Fruit fly (Drosophila melanogaster) whole organism, embryonic: Measurements from ENCODE around the gene CG14731.

Source experiments
- CG10267 ChIP-seq: fragments of 200-800 bp; sonication (Bioruptor generic); optimal IDR thresholded peaks from 2 replicates; lab custom pipeline; 2018; ENCODE audit warnings: missing biosample characterization, mild to moderate bottlenecking, missing genetic modification characterization, moderate library complexity
- CG10543 ChIP-seq: fragments of 200-800 bp; sonication (Bioruptor generic); optimal IDR thresholded peaks from 3 replicates; lab custom pipeline; 2017; ENCODE audit warnings: missing biosample characterization, mild to moderate bottlenecking, missing genetic modification characterization, moderate library complexity
- CG11093 ChIP-seq: fragments of 200-800 bp; sonication (Bioruptor generic); IDR thresholded peaks from 3 replicates; pipeline ENCODE4 v1.3.6; 2022; ENCODE audit warnings: missing biosample characterization, missing genetic modification characterization
- CG12744 ChIP-seq: fragments of 200-800 bp; sonication (Bioruptor generic); optimal IDR thresholded peaks from 2 replicates; lab custom pipeline; 2016; ENCODE audit warnings: missing biosample characterization, missing genetic modification characterization
- CG13424 ChIP-seq: fragments of 200-800 bp; sonication (Bioruptor generic); optimal IDR thresholded peaks from 2 replicates; lab custom pipeline; 2019; ENCODE audit warnings: missing biosample characterization, mild to moderate bottlenecking, missing genetic modification characterization, moderate library complexity
- CG15011 ChIP-seq: fragments of 200-800 bp; sonication (Bioruptor generic); optimal IDR thresholded peaks from 3 replicates; lab custom pipeline; 2018; ENCODE audit warnings: missing biosample characterization, mild to moderate bottlenecking, missing genetic modification characterization
- CG17912 ChIP-seq: fragments of 200-800 bp; sonication (Bioruptor generic); optimal IDR thresholded peaks from 2 replicates; lab custom pipeline; 2018; ENCODE audit warnings: missing biosample characterization, mild to moderate bottlenecking, missing genetic modification characterization
- CG30403 ChIP-seq: fragments of 200-800 bp; sonication (Bioruptor generic); optimal IDR thresholded peaks from 3 replicates; lab custom pipeline; 2016; ENCODE audit warnings: missing biosample characterization, missing genetic modification characterization
- CG31365 ChIP-seq: fragments of 200-800 bp; sonication (Bioruptor generic); optimal IDR thresholded peaks from 2 replicates; lab custom pipeline; 2018; ENCODE audit warnings: missing biosample characterization, mild to moderate bottlenecking, missing genetic modification characterization
- CG31388 ChIP-seq: fragments of 200-800 bp; sonication (Bioruptor generic); optimal IDR thresholded peaks from 2 replicates; lab custom pipeline; 2016; ENCODE audit warnings: missing biosample characterization, missing genetic modification characterization
- CG31441 ChIP-seq: fragments of 200-800 bp; sonication (Bioruptor generic); IDR thresholded peaks from 2 replicates; pipeline ENCODE4 v1.3.6; 2022; ENCODE audit warnings: missing biosample characterization, missing genetic modification characterization
- CG32532 ChIP-seq: fragments of 200-800 bp; sonication (Bioruptor generic); IDR thresholded peaks from 2 replicates; pipeline ENCODE4 v1.3.6; 2022; ENCODE audit warnings: missing biosample characterization, missing genetic modification characterization
- CG34224 ChIP-seq: fragments of 200-800 bp; sonication (Bioruptor generic); IDR thresholded peaks from 3 replicates; pipeline ENCODE4 v1.3.6; 2022; ENCODE audit warnings: missing biosample characterization, missing genetic modification characterization; ENCODE audit not compliant: partially characterized antibody
- CG4328 ChIP-seq: fragments of 200-800 bp; sonication (Bioruptor generic); optimal IDR thresholded peaks from 3 replicates; lab custom pipeline; 2017; ENCODE audit warnings: missing biosample characterization, missing genetic modification reagents, missing genetic modification characterization
- CG4854 ChIP-seq: fragments of 200-800 bp; sonication (Bioruptor generic); optimal IDR thresholded peaks from 2 replicates; lab custom pipeline; 2016; ENCODE audit warnings: missing biosample characterization, missing genetic modification characterization, inconsistent platforms
- CG6254 ChIP-seq: fragments of 200-800 bp; sonication (Bioruptor generic); optimal IDR thresholded peaks from 3 replicates; lab custom pipeline; 2017; ENCODE audit warnings: mild to moderate bottlenecking, missing biosample characterization, missing genetic modification reagents, missing genetic modification characterization
- CG7556 ChIP-seq: fragments of 200-800 bp; sonication (Bioruptor generic); optimal IDR thresholded peaks from 2 replicates; lab custom pipeline; 2017; ENCODE audit warnings: missing biosample characterization, mild to moderate bottlenecking, missing genetic modification characterization
- CG7963 ChIP-seq: fragments of 200-800 bp; sonication (Bioruptor generic); IDR thresholded peaks from 3 replicates; pipeline ENCODE4 v1.3.6; 2022; ENCODE audit warnings: missing biosample characterization, missing genetic modification characterization; ENCODE audit not compliant: partially characterized antibody
- CG8765 ChIP-seq: fragments of 200-800 bp; sonication (Bioruptor generic); IDR thresholded peaks from 2 replicates; pipeline ENCODE4 v1.3.6; 2022; ENCODE audit warnings: missing biosample characterization, missing genetic modification characterization
- CG9727 ChIP-seq: fragments of 200-800 bp; sonication (Bioruptor generic); optimal IDR thresholded peaks from 3 replicates; lab custom pipeline; 2017; ENCODE audit warnings: missing biosample characterization, mild to moderate bottlenecking, missing genetic modification characterization
- Camta ChIP-seq: fragments of 200-800 bp; sonication (Bioruptor generic); optimal IDR thresholded peaks from 2 replicates; lab custom pipeline; 2016; ENCODE audit warnings: missing biosample characterization, missing genetic modification characterization
- D19A ChIP-seq: fragments of 200-800 bp; optimal IDR thresholded peaks from 3 replicates; lab custom pipeline; 2019; ENCODE audit warnings: missing biosample characterization, mild to moderate bottlenecking, missing genetic modification characterization, moderate library complexity
- Ets97D ChIP-seq: fragments of 200-800 bp; sonication (Bioruptor generic); optimal IDR thresholded peaks from 3 replicates; lab custom pipeline; 2016; ENCODE audit warnings: missing biosample characterization, missing genetic modification characterization
- HLHmδ ChIP-seq: fragments of 200-800 bp; sonication (Bioruptor generic); optimal IDR thresholded peaks from 2 replicates; lab custom pipeline; 2018; ENCODE audit warnings: missing biosample characterization, mild to moderate bottlenecking, missing genetic modification characterization, moderate library complexity
- Hand ChIP-seq: fragments of 200-800 bp; sonication (Bioruptor generic); optimal IDR thresholded peaks from 2 replicates; lab custom pipeline; 2017; ENCODE audit warnings: mild to moderate bottlenecking, missing biosample characterization, missing genetic modification reagents, missing genetic modification characterization
- Hr3 ChIP-seq: fragments of 200-800 bp; sonication (Bioruptor generic); optimal IDR thresholded peaks from 3 replicates; lab custom pipeline; 2016; ENCODE audit warnings: missing biosample characterization, missing genetic modification characterization
- Hr51 ChIP-seq, 2 experiments: fragments of 200-800 bp; sonication (Bioruptor generic); optimal IDR thresholded peaks; 2 replicates in 1 of 2; 3 replicates in 1 of 2; lab custom pipeline; 2016 to 2018; ENCODE audit warnings: missing biosample characterization in 2 of 2, missing genetic modification characterization in 2 of 2, mild to moderate bottlenecking in 1 of 2, moderate library complexity in 1 of 2
- Mes4 ChIP-seq: fragments of 200-800 bp; sonication (Bioruptor generic); optimal IDR thresholded peaks from 2 replicates; lab custom pipeline; 2016; ENCODE audit warnings: missing biosample characterization, missing genetic modification characterization
- Tbp ChIP-seq: fragments of >200 bp; optimal IDR thresholded peaks from 2 replicates; lab custom pipeline; 2018; ENCODE audit warnings: missing biosample characterization, missing genetic modification characterization
- az2 ChIP-seq: fragments of 200-800 bp; sonication (Bioruptor generic); optimal IDR thresholded peaks from 3 replicates; lab custom pipeline; 2016; ENCODE audit warnings: missing biosample characterization, missing genetic modification characterization
- bigmax ChIP-seq: fragments of 200-800 bp; sonication (Bioruptor generic); optimal IDR thresholded peaks from 2 replicates; lab custom pipeline; 2018; ENCODE audit warnings: missing biosample characterization, mild to moderate bottlenecking, missing genetic modification characterization
- cas ChIP-seq: fragments of 200-800 bp; sonication (Bioruptor generic); IDR thresholded peaks from 2 replicates; pipeline ENCODE4 v1.3.6; 2022; ENCODE audit warnings: missing biosample characterization, missing genetic modification characterization
- dpn ChIP-seq, 2 experiments: fragments of 200-800 bp; sonication (Bioruptor generic); optimal IDR thresholded peaks; 3 replicates each; lab custom pipeline; 2016; ENCODE audit warnings: missing biosample characterization in 2 of 2, missing genetic modification characterization in 2 of 2
- eyg ChIP-seq: fragments of 200-800 bp; sonication (Bioruptor generic); optimal IDR thresholded peaks from 3 replicates; lab custom pipeline; 2016; ENCODE audit warnings: missing biosample characterization, missing genetic modification characterization
- gcm2 ChIP-seq: fragments of 200-800 bp; sonication (Bioruptor generic); optimal IDR thresholded peaks from 2 replicates; lab custom pipeline; 2016; ENCODE audit warnings: missing biosample characterization, missing genetic modification characterization
- jing ChIP-seq: fragments of 200-800 bp; sonication (Bioruptor generic); optimal IDR thresholded peaks from 2 replicates; lab custom pipeline; 2018; ENCODE audit warnings: missing biosample characterization, mild to moderate bottlenecking, missing genetic modification characterization
- klu ChIP-seq: fragments of 200-800 bp; sonication (Bioruptor generic); IDR thresholded peaks from 2 replicates; pipeline ENCODE4 v1.3.6; 2022; ENCODE audit warnings: missing biosample characterization, missing genetic modification characterization
- lola ChIP-seq, 3 experiments: fragments of >200 bp in 2 of 3; fragments of 200-800 bp in 1 of 3; sonication (Bioruptor generic) in 1 of 3; optimal IDR thresholded peaks; 2 replicates each; lab custom pipeline; 2017 to 2019; ENCODE audit warnings: missing biosample characterization in 3 of 3, missing genetic modification characterization in 3 of 3, mild to moderate bottlenecking in 1 of 3, moderate library complexity in 1 of 3
- lov ChIP-seq, 2 experiments: fragments of 200-800 bp in 1 of 2; fragments of >200 bp in 1 of 2; sonication (Bioruptor generic) in 1 of 2; IDR thresholded peaks in 1 of 2; optimal IDR thresholded peaks in 1 of 2; 2 replicates in 1 of 2; 3 replicates in 1 of 2; pipeline versions ENCODE4 v1.3.6 to Lab custom; 2017 to 2022; ENCODE audit warnings: missing biosample characterization in 1 of 2, missing genetic modification characterization in 1 of 2
- nom ChIP-seq: fragments of 200-800 bp; sonication (Bioruptor generic); optimal IDR thresholded peaks from 2 replicates; lab custom pipeline; 2017; ENCODE audit warnings: missing biosample characterization, missing genetic modification characterization, mild to moderate bottlenecking, moderate library complexity, missing genetic modification reagents
- ranshi ChIP-seq: fragments of 200-800 bp; sonication (Bioruptor generic); IDR thresholded peaks from 2 replicates; pipeline ENCODE4 v1.3.6; 2022; ENCODE audit warnings: missing biosample characterization, missing genetic modification characterization
- ro ChIP-seq: fragments of 200-800 bp; sonication (Bioruptor generic); IDR thresholded peaks from 2 replicates; pipeline ENCODE4 v1.3.6; 2022; ENCODE audit warnings: missing biosample characterization, missing genetic modification characterization
- slp2 ChIP-seq: fragments of 200-800 bp; sonication (Bioruptor generic); optimal IDR thresholded peaks from 2 replicates; lab custom pipeline; 2016; ENCODE audit warnings: missing biosample characterization, missing genetic modification characterization
- stc ChIP-seq: fragments of 200-800 bp; sonication (Bioruptor generic); IDR thresholded peaks from 2 replicates; pipeline ENCODE4 v1.3.6; 2022; ENCODE audit warnings: missing biosample characterization, missing genetic modification characterization
- tgo ChIP-seq: fragments of 200-800 bp; sonication (Bioruptor generic); IDR thresholded peaks from 3 replicates; pipeline ENCODE4 v1.3.6; 2022; ENCODE audit warnings: missing biosample characterization, missing genetic modification characterization
- tin ChIP-seq: fragments of 200-800 bp; sonication (Bioruptor generic); optimal IDR thresholded peaks from 3 replicates; lab custom pipeline; 2016; ENCODE audit warnings: missing biosample characterization, missing genetic modification characterization
- tup ChIP-seq: fragments of 200-800 bp; sonication (Bioruptor generic); optimal IDR thresholded peaks from 2 replicates; lab custom pipeline; 2016; ENCODE audit warnings: missing biosample characterization, mild to moderate bottlenecking, missing genetic modification characterization, moderate library complexity
- tx ChIP-seq: fragments of 200-800 bp; sonication (Bioruptor generic); optimal IDR thresholded peaks from 2 replicates; lab custom pipeline; 2016; ENCODE audit warnings: missing biosample characterization, missing genetic modification characterization
- zf30C ChIP-seq: fragments of 200-800 bp; sonication (Bioruptor generic); optimal IDR thresholded peaks from 3 replicates; lab custom pipeline; 2018; ENCODE audit warnings: missing biosample characterization, mild to moderate bottlenecking, missing genetic modification characterization

CG14731 gene

DNA sequence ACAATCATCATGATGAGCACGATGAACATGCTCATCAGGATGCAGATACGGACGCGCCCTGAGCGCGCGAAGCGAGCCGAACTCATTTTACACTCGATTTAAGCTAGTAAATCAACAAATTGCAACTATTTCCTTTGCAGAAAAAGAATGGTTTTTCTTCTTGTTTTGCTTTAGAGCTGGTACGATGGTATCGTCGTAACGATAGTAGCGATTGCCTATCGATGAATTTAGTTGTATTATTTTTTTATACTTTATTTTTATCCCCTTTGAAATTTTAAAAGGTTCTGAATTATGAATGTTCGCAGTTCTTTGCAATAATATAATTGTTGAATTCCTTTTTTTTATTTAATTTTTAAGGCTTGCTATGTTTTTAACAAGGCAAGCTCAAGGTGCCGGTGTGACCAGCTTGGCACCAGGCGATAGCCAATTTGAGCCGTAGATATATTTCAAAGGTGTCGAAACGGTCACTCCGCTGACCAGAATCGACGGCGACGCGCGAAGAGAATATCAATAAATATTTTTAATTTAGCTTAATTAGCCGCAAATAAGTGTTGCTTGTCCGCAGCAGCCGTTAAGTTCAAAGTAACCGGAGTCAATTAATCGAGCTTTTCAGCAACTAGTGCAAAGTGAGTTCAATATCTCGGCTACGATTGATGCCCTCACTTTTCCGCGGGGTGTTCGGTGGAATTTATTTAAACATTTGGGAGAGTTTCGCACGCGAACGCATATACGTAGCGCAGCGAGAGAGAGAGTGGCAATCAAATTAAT lies 36.4 kb downstream of the CG14731 start, which contains the start of the genes CG12213 and GC1 (continued):
- peak in 1 of 3 experiments; percentile 44 for TF ChIP-seq lola (GFP tag; optimal IDR thresholded peaks at IDR 0.05; lab: Kevin White, UChicago)
- TF ChIP-seq Hand (GFP tag; lab: Kevin White, UChicago), result no peak
- TF ChIP-seq slp2, result no peak
- TF ChIP-seq CG4328 (GFP tag; lab: Kevin White, UChicago), result no peak
- TF ChIP-seq CG31365 (tag; lab: Kevin White, UChicago), result no peak
- no peak for TF ChIP-seq Camta (GFP tag; lab: Kevin White, UChicago)
- TF ChIP-seq eyg (GFP tag; lab: Kevin White, UChicago), result no peak
- TF ChIP-seq Mes4 (GFP tag; lab: Kevin White, UChicago), result no peak
- no peak for TF ChIP-seq CG8765 (GFP tag; lab: Robert Waterston, UW)
- no peak for TF ChIP-seq lov (optimal IDR thresholded peaks at IDR 0.05; lab: Kevin White, UChicago)
- TF ChIP-seq lov (GFP tag; IDR thresholded peaks at IDR 0.05; lab: Robert Waterston, UW), result no peak
- TF ChIP-seq az2, result no peak
- TF ChIP-seq CG32532 (GFP tag; lab: Robert Waterston, UW), result no peak
- no peak for TF ChIP-seq tup
- TF ChIP-seq tgo (GFP tag; lab: Robert Waterston, UW), result no peak
- no peak for TF ChIP-seq CG10543 (GFP tag; lab: Kevin White, UChicago)
- TF ChIP-seq gcm2 (GFP tag; lab: Kevin White, UChicago), result no peak
- peak; percentile 45; the same call in 1 of the 2 replicates for TF ChIP-seq CG31441
- TF ChIP-seq CG11093, result no peak
- peak; percentile 82 for TF ChIP-seq CG10267
- TF ChIP-seq CG17912 (GFP tag; lab: Kevin White, UChicago), result no peak
- no peak for TF ChIP-seq CG7556 (GFP tag; lab: Kevin White, UChicago)
- TF ChIP-seq Tbp, result no peak
- no peak for TF ChIP-seq stc
- TF ChIP-seq tin (GFP tag; lab: Kevin White, UChicago), result peak; percentile 24
- peak; percentile 55 for TF ChIP-seq CG9727
- TF ChIP-seq cas, result no peak
- TF ChIP-seq CG31388 (GFP tag; lab: Kevin White, UChicago), result no peak
- no peak for TF ChIP-seq zf30C (GFP tag; lab: Kevin White, UChicago)
- peak; percentile 4 for TF ChIP-seq CG13424
- TF ChIP-seq tx (GFP tag; lab: Kevin White, UChicago), result no peak
- TF ChIP-seq dpn (GFP tag; optimal IDR thresholded peaks at IDR 0.05; lab: Kevin White, UChicago), result peak in 1 of 2 experiments; percentile 37
- peak; percentile 91 for TF ChIP-seq CG7963 (GFP tag; lab: Robert Waterston, UW)
- TF ChIP-seq CG12744 (GFP tag; lab: Kevin White, UChicago), result no peak
- TF ChIP-seq D19A (tag; lab: Kevin White, UChicago), result no peak
- TF ChIP-seq CG34224 (GFP tag; lab: Robert Waterston, UW), result peak; percentile 99
- TF ChIP-seq jing, result no peak
- no peak for TF ChIP-seq CG6254 (GFP tag; lab: Kevin White, UChicago)
- TF ChIP-seq CG4854, result peak; percentile 45
- peak in 1 of 2 experiments; percentile 9 for TF ChIP-seq Hr51 (GFP tag; optimal IDR thresholded peaks at IDR 0.05; lab: Kevin White, UChicago)
- TF ChIP-seq Ets97D (GFP tag; lab: Kevin White, UChicago), result peak; percentile 68
- TF ChIP-seq Hr3 (GFP tag; lab: Kevin White, UChicago), result peak; percentile 33
- TF ChIP-seq ro (GFP tag; lab: Robert Waterston, UW), result no peak
- no peak for TF ChIP-seq bigmax
- TF ChIP-seq CG15011 (GFP tag; lab: Kevin White, UChicago), result no peak
- TF ChIP-seq klu (GFP tag; lab: Robert Waterston, UW), result no peak
- no peak for TF ChIP-seq HLHmδ
- no peak for TF ChIP-seq nom (GFP tag; lab: Kevin White, UChicago)
- peak; percentile 44 for TF ChIP-seq CG30403 (GFP tag; lab: Kevin White, UChicago)
- no peak for TF ChIP-seq ranshi
